Fruit fly (Drosophila melanogaster) Kc167 (cell line): ENCODE data around the gene Bcat.

Experiments used
- Myc ChIP-seq: fragments of >200 bp; optimal IDR thresholded peaks from 2 replicates; lab custom pipeline; 2017; ENCODE audit warnings: missing external identifiers
- Sin3A ChIP-seq: fragments of >200 bp; optimal IDR thresholded peaks from 2 replicates; lab custom pipeline; 2018; ENCODE audit warnings: missing external identifiers
- h ChIP-seq: fragments of >200 bp; optimal IDR thresholded peaks from 3 replicates; lab custom pipeline; 2018; ENCODE audit warnings: missing external identifiers
- insv ChIP-seq: fragments of >200 bp; optimal IDR thresholded peaks from 3 replicates; lab custom pipeline; 2018; ENCODE audit warnings: missing external identifiers
- psq ChIP-seq: fragments of >200 bp; optimal IDR thresholded peaks from 2 replicates; lab custom pipeline; 2017; ENCODE audit warnings: missing external identifiers
- ttk ChIP-seq: sonication (Bioruptor generic); optimal IDR thresholded peaks from 2 replicates; lab custom pipeline; 2017; ENCODE audit warnings: missing external identifiers

Gene Bcat

dm6 chrX:13411376-13411973 lies 14.8 kb downstream of the Bcat start:
- no peak for TF ChIP-seq Sin3A (lab: Kevin White, UChicago)
- TF ChIP-seq h (lab: Kevin White, UChicago): no peak
- no peak for TF ChIP-seq psq (lab: Kevin White, UChicago)
- TF ChIP-seq ttk: no peak
- no peak for TF ChIP-seq insv (lab: Kevin White, UChicago)
- no peak for TF ChIP-seq Myc

- TF ChIP-seq insv (lab: Kevin White, UChicago) (no peak), h (lab: Kevin White, UChicago) (no peak), psq (lab: Kevin White, UChicago) (no peak), ttk (no peak), Myc (no peak), Sin3A (lab: Kevin White, UChicago) (no peak)
Observed at dm6 chrX:13412941-13413613, 16.4 kb downstream of the Bcat start, which contains the start of the genes CG1998 and Set2. Gene CG1998, minus strand, starts transcription at chrX:13413074. Gene Set2, plus strand, starts transcription at chrX:13413242.

- no peak for TF ChIP-seq insv (lab: Kevin White, UChicago)
Observed at dm6 chrX:13421059-13421458, 24.4 kb downstream of the Bcat start.

- TF ChIP-seq h (lab: Kevin White, UChicago) (no peak), psq (lab: Kevin White, UChicago) (no peak), ttk (no peak), insv (lab: Kevin White, UChicago) (no peak), Sin3A (lab: Kevin White, UChicago) (no peak), Myc (no peak)
Observed at dm6 chrX:13434065-13434464, 37.4 kb downstream of the Bcat start.

dm6 chrX:13444687-13445086 lies 48.0 kb downstream of the Bcat start:
- TF ChIP-seq insv (lab: Kevin White, UChicago): no peak
- TF ChIP-seq ttk: no peak
- TF ChIP-seq Sin3A (lab: Kevin White, UChicago): no peak
- TF ChIP-seq Myc: no peak

- TF ChIP-seq ttk: no peak
- TF ChIP-seq psq (lab: Kevin White, UChicago): no peak
- no peak for TF ChIP-seq h (lab: Kevin White, UChicago)
- no peak for TF ChIP-seq insv (lab: Kevin White, UChicago)
- TF ChIP-seq Sin3A (lab: Kevin White, UChicago): no peak
- no peak for TF ChIP-seq Myc
Observed at dm6 chrX:13445695-13446094, 49.0 kb downstream of the Bcat start, which contains the start of gene Neto. Gene Neto, plus strand, starts transcription at chrX:13445903.

dm6 chrX:13447438-13447837 lies 50.7 kb downstream of the Bcat start:
- TF ChIP-seq h (lab: Kevin White, UChicago): no peak
- TF ChIP-seq Sin3A (lab: Kevin White, UChicago): no peak
- TF ChIP-seq Myc: no peak
- no peak for TF ChIP-seq psq (lab: Kevin White, UChicago)

- no peak for TF ChIP-seq Sin3A (lab: Kevin White, UChicago)
- TF ChIP-seq h (lab: Kevin White, UChicago): no peak
- TF ChIP-seq Myc: no peak
- no peak for TF ChIP-seq ttk
- TF ChIP-seq insv (lab: Kevin White, UChicago): no peak
- no peak for TF ChIP-seq psq (lab: Kevin White, UChicago)
Observed at dm6 chrX:13450754-13451153, 54.1 kb downstream of the Bcat start.
